Worm (Caenorhabditis elegans) whole organism, L3 larva: Measurements from ENCODE around the gene nac-3.

Experiments used
- R02D3.7 ChIP-seq: fragments of 150-350 bp; optimal IDR thresholded peaks from 2 replicates; lab custom pipeline; 2014; ENCODE audit warnings: missing biosample characterization, missing genetic modification characterization
- ZK546.5 ChIP-seq: sonication (generic microtip); optimal IDR thresholded peaks from 2 replicates; lab custom pipeline; 2017; ENCODE audit warnings: missing biosample characterization, missing genetic modification characterization
- aly-2 ChIP-seq: fragments of 150-350 bp; optimal IDR thresholded peaks from 2 replicates; lab custom pipeline; 2014; ENCODE audit warnings: missing biosample characterization, missing genetic modification characterization
- ama-1 ChIP-seq: fragments of 150-350 bp; optimal IDR thresholded peaks from 2 replicates; lab custom pipeline; 2018
- ceh-16 ChIP-seq: sonication (generic microtip); optimal IDR thresholded peaks from 2 replicates; lab custom pipeline; 2017; ENCODE audit warnings: missing biosample characterization, missing genetic modification characterization
- ceh-82 ChIP-seq: fragments of 150-350 bp; optimal IDR thresholded peaks from 2 replicates; lab custom pipeline; 2014; ENCODE audit warnings: missing biosample characterization, missing genetic modification characterization
- ceh-9 ChIP-seq: sonication (generic microtip); optimal IDR thresholded peaks from 2 replicates; lab custom pipeline; 2018; ENCODE audit warnings: missing biosample characterization, missing genetic modification characterization
- daf-12 ChIP-seq: fragments of 150-350 bp; optimal IDR thresholded peaks from 2 replicates; lab custom pipeline; 2014; ENCODE audit warnings: missing biosample characterization, missing genetic modification reagents, missing genetic modification characterization
- egl-27 ChIP-seq: sonication (generic microtip); optimal IDR thresholded peaks from 4 replicates; lab custom pipeline; 2017; ENCODE audit warnings: missing biosample characterization, missing genetic modification reagents, missing genetic modification characterization
- egl-5 ChIP-seq: fragments of 150-350 bp; optimal IDR thresholded peaks from 2 replicates; lab custom pipeline; 2017; ENCODE audit warnings: missing biosample characterization, missing genetic modification reagents, missing genetic modification characterization, inconsistent platforms
- elt-1 ChIP-seq: fragments of 150-350 bp; optimal IDR thresholded peaks from 2 replicates; lab custom pipeline; 2014; ENCODE audit warnings: missing biosample characterization, missing genetic modification characterization
- elt-2 ChIP-seq: sonication (generic microtip); optimal IDR thresholded peaks from 2 replicates; lab custom pipeline; 2016; ENCODE audit warnings: missing genetic modification reagents, mild to moderate bottlenecking, missing genetic modification characterization, missing compliant biosample characterization
- elt-3 ChIP-seq, 3 experiments: fragments of 150-350 bp in 1 of 3; sonication (generic microtip) in 2 of 3; optimal IDR thresholded peaks; 2 replicates in 2 of 3; 4 replicates in 1 of 3; lab custom pipeline; 2014 to 2017; ENCODE audit warnings: missing biosample characterization in 3 of 3, missing genetic modification characterization in 3 of 3
- eor-1 ChIP-seq, 2 experiments: fragments of 150-350 bp; optimal IDR thresholded peaks; 2 replicates each; lab custom pipeline; 2014 to 2018; ENCODE audit warnings: missing biosample characterization in 2 of 2, missing genetic modification characterization in 2 of 2
- fkh-10 ChIP-seq: sonication (generic microtip); optimal IDR thresholded peaks from 2 replicates; lab custom pipeline; 2017; ENCODE audit warnings: missing biosample characterization, missing genetic modification reagents, missing genetic modification characterization
- fkh-2 ChIP-seq: fragments of 150-350 bp; optimal IDR thresholded peaks from 2 replicates; lab custom pipeline; 2014; ENCODE audit warnings: missing biosample characterization, missing genetic modification reagents, missing genetic modification characterization
- fos-1 ChIP-seq: fragments of 150-350 bp; optimal IDR thresholded peaks from 2 replicates; lab custom pipeline; 2014; ENCODE audit warnings: missing biosample characterization, missing genetic modification characterization
- hmg-11 ChIP-seq: sonication (generic microtip); optimal IDR thresholded peaks from 2 replicates; lab custom pipeline; 2016; ENCODE audit warnings: missing genetic modification characterization, missing compliant biosample characterization
- jun-1 ChIP-seq: fragments of 150-350 bp; optimal IDR thresholded peaks from 2 replicates; lab custom pipeline; 2014; ENCODE audit warnings: missing biosample characterization, missing genetic modification reagents, missing genetic modification characterization
- lin-15B ChIP-seq: fragments of 150-350 bp; optimal IDR thresholded peaks from 2 replicates; lab custom pipeline; 2014; ENCODE audit warnings: missing biosample characterization, missing genetic modification characterization
- lin-39 ChIP-seq: fragments of 150-350 bp; optimal IDR thresholded peaks from 2 replicates; lab custom pipeline; 2018; ENCODE audit warnings: missing biosample characterization, missing genetic modification reagents, missing genetic modification characterization
- lsy-12 ChIP-seq: sonication (generic microtip); optimal IDR thresholded peaks from 2 replicates; lab custom pipeline; 2016; ENCODE audit warnings: mild to moderate bottlenecking, missing genetic modification characterization, missing compliant biosample characterization
- mdl-1 ChIP-seq: fragments of 150-350 bp; optimal IDR thresholded peaks from 2 replicates; lab custom pipeline; 2014; ENCODE audit warnings: missing biosample characterization, missing genetic modification characterization
- mml-1 ChIP-seq: fragments of 150-350 bp; sonication (generic microtip); optimal IDR thresholded peaks from 3 replicates; lab custom pipeline; 2014; ENCODE audit warnings: missing biosample characterization, missing genetic modification characterization
- nfya-1 ChIP-seq: sonication (generic microtip); optimal IDR thresholded peaks from 2 replicates; lab custom pipeline; 2017; ENCODE audit warnings: missing genetic modification characterization, mild to moderate bottlenecking, missing compliant biosample characterization, antibody characterized with exemption, moderate library complexity; ENCODE audit not compliant: insufficient read depth
- nhr-11 ChIP-seq: fragments of 150-350 bp; optimal IDR thresholded peaks from 2 replicates; lab custom pipeline; 2014; ENCODE audit warnings: missing biosample characterization, missing genetic modification characterization
- nhr-12 ChIP-seq: fragments of 150-350 bp; optimal IDR thresholded peaks from 2 replicates; lab custom pipeline; 2014; ENCODE audit warnings: missing biosample characterization, missing genetic modification characterization
- nhr-23 ChIP-seq: fragments of 150-350 bp; optimal IDR thresholded peaks from 2 replicates; lab custom pipeline; 2014; ENCODE audit warnings: missing biosample characterization, missing genetic modification reagents, missing genetic modification characterization
- nhr-28 ChIP-seq: fragments of 150-350 bp; optimal IDR thresholded peaks from 2 replicates; lab custom pipeline; 2014; ENCODE audit warnings: missing biosample characterization, missing genetic modification characterization
- nhr-43 ChIP-seq: sonication (generic microtip); optimal IDR thresholded peaks from 2 replicates; lab custom pipeline; 2016; ENCODE audit warnings: mild to moderate bottlenecking, missing genetic modification characterization, missing compliant biosample characterization; ENCODE audit not compliant: poor library complexity, severe bottlenecking
- nhr-76 ChIP-seq: fragments of 150-350 bp; sonication (generic microtip); optimal IDR thresholded peaks from 5 replicates; lab custom pipeline; 2014; ENCODE audit warnings: missing biosample characterization, missing genetic modification characterization
- nhr-77 ChIP-seq: fragments of 150-350 bp; optimal IDR thresholded peaks from 2 replicates; lab custom pipeline; 2014; ENCODE audit warnings: missing biosample characterization, missing genetic modification characterization
- pqm-1 ChIP-seq: fragments of 150-350 bp; optimal IDR thresholded peaks from 2 replicates; lab custom pipeline; 2017; ENCODE audit warnings: missing biosample characterization, missing genetic modification characterization, inconsistent platforms
- sea-2 ChIP-seq: fragments of 150-350 bp; sonication (generic microtip); optimal IDR thresholded peaks from 4 replicates; lab custom pipeline; 2014; ENCODE audit warnings: missing biosample characterization, missing genetic modification reagents, missing genetic modification characterization
- skn-1 ChIP-seq: fragments of 150-350 bp; optimal IDR thresholded peaks from 2 replicates; lab custom pipeline; 2014; ENCODE audit warnings: missing biosample characterization, missing genetic modification characterization
- snpc-4 ChIP-seq: fragments of 150-350 bp; optimal IDR thresholded peaks from 2 replicates; lab custom pipeline; 2014; ENCODE audit warnings: missing biosample characterization, missing genetic modification characterization
- tbx-2 ChIP-seq: sonication (generic microtip); optimal IDR thresholded peaks from 2 replicates; lab custom pipeline; 2016; ENCODE audit warnings: mild to moderate bottlenecking, missing genetic modification characterization, missing compliant biosample characterization
- zag-1 ChIP-seq: fragments of 150-350 bp; optimal IDR thresholded peaks from 2 replicates; lab custom pipeline; 2014; ENCODE audit warnings: missing biosample characterization, missing genetic modification characterization
- ztf-11 ChIP-seq: fragments of 150-350 bp; optimal IDR thresholded peaks from 2 replicates; lab custom pipeline; 2014; ENCODE audit warnings: missing biosample characterization, missing genetic modification characterization
- ztf-4 ChIP-seq: fragments of 150-350 bp; optimal IDR thresholded peaks from 2 replicates; lab custom pipeline; 2014; ENCODE audit warnings: missing biosample characterization, missing genetic modification characterization

The nac-3 gene

DNA sequence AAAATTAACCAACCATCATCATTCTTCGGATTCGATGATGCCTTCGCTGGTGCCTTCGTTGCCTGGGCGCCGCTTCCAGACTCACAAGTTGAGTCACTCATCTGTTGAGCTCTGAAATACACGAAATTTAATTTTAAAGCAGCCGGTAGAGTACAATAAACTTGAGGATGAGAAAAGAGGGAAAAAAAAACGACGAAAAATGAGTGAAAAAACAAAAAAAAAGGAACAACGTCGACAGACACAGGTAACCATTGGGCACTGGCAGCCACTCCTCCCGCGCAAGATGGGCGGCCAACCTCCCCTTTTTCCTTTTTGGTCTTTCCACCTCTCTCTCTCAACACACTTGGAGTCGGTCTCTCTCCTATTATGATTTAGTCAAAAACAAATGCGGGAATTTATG is 5.9 kb upstream of the nac-3 start, which contains the start of gene K08E5.1:
Gene K08E5.1, minus strand, starts transcription at position 101 of the 400 bp plus-strand sequence.
- no peak for TF ChIP-seq daf-12 (tag; lab: Kevin White, UChicago)
- no peak for TF ChIP-seq sea-2
- TF ChIP-seq pqm-1 (tag; lab: Kevin White, UChicago), result no peak
- TF ChIP-seq lin-15B (tag; lab: Kevin White, UChicago), result no peak
- TF ChIP-seq egl-5, result no peak
- no peak for TF ChIP-seq elt-1 (tag; lab: Kevin White, UChicago)
- TF ChIP-seq nhr-76 (tag; lab: Kevin White, UChicago), result no peak
- TF ChIP-seq, all 47 proteins: peak for 0

DNA sequence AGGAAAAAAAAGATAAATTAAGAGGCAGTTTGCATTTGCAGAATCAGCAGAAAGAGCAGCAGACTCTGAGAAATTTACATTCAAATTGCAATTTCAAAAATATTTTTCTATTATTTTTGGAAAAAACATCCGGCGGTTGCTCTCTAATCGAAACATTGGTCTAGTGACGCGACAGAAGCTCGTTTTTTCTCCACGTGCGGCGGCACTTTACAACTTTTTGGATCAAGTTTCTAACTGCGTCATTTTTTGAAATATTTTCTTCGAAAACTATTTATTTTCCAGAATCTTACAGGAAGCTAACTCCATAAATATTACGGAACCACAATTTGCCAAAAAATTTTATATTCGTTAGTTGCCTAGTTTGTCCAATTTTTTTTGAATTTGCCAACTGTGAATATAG is 2.7 kb upstream of the nac-3 start:
- TF ChIP-seq eor-1 (tag; optimal IDR thresholded peaks at IDR 0.05; lab: Kevin White, UChicago) (no peak), aly-2 (tag; lab: Kevin White, UChicago) (no peak)
- TF ChIP-seq, all 47 proteins: peak for 0

ce11 chrIII:10150710-10151109 is 1.9 kb upstream of the nac-3 start:
- no peak for TF ChIP-seq elt-1 (tag; lab: Kevin White, UChicago)
- TF ChIP-seq lsy-12, result no peak
- no peak for TF ChIP-seq tbx-2
- no peak for TF ChIP-seq nhr-11
- TF ChIP-seq ceh-16 (tag; lab: Kevin White, UChicago), result no peak
- no peak for TF ChIP-seq eor-1 (tag; optimal IDR thresholded peaks at IDR 0.05; lab: Kevin White, UChicago)
- TF ChIP-seq mdl-1, result no peak
- no peak for TF ChIP-seq ztf-11 (tag; lab: Kevin White, UChicago)
- TF ChIP-seq jun-1 (tag; lab: Kevin White, UChicago), result no peak
- no peak for TF ChIP-seq daf-12 (tag; lab: Kevin White, UChicago)
- TF ChIP-seq pqm-1 (tag; lab: Kevin White, UChicago), result no peak
- TF ChIP-seq mml-1 (tag; lab: Kevin White, UChicago), result no peak
- no peak for TF ChIP-seq nhr-28 (tag; lab: Kevin White, UChicago)
- no peak for TF ChIP-seq aly-2 (tag; lab: Kevin White, UChicago)
- no peak for TF ChIP-seq R02D3.7
- TF ChIP-seq fos-1 (tag; lab: Kevin White, UChicago), result no peak
- no peak for TF ChIP-seq ama-1 (lab: Kevin White, UChicago)
- TF ChIP-seq, all 47 proteins: peak for 0

ce11 chrIII:10151719-10152118 is 876 bp upstream of the nac-3 start:
- TF ChIP-seq nfya-1 (tag; lab: Kevin White, UChicago), result peak; percentile 55
- no peak for TF ChIP-seq zag-1 (tag; lab: Kevin White, UChicago)
- no peak for TF ChIP-seq mml-1 (tag; lab: Kevin White, UChicago)
- TF ChIP-seq egl-27 (tag; lab: Kevin White, UChicago), result no peak
- peak; percentile 31 for TF ChIP-seq hmg-11 (tag; lab: Kevin White, UChicago)
- no peak for TF ChIP-seq nhr-77 (tag; lab: Kevin White, UChicago)
- no peak for TF ChIP-seq nhr-23 (tag; lab: Kevin White, UChicago)
- TF ChIP-seq nhr-12 (tag; lab: Kevin White, UChicago), result no peak
- no peak for TF ChIP-seq nhr-43
- TF ChIP-seq sea-2, result no peak
- no peak for TF ChIP-seq ceh-9 (tag; lab: Kevin White, UChicago)
- no peak for TF ChIP-seq fkh-2 (tag; lab: Kevin White, UChicago)
- no peak for TF ChIP-seq elt-2
- peak; percentile 74 for TF ChIP-seq lin-39 (tag; lab: Kevin White, UChicago)
- TF ChIP-seq snpc-4 (tag; lab: Kevin White, UChicago), result no peak
- TF ChIP-seq elt-3 (tag; optimal IDR thresholded peaks at IDR 0.05; lab: Kevin White, UChicago), result no peak
- TF ChIP-seq skn-1 (tag; lab: Kevin White, UChicago), result no peak
- no peak for TF ChIP-seq ztf-4 (tag; lab: Kevin White, UChicago)
- peak; percentile 28 for TF ChIP-seq ama-1 (lab: Kevin White, UChicago)
- no peak for TF ChIP-seq ZK546.5 (tag; lab: Kevin White, UChicago)
- no peak for TF ChIP-seq nhr-11
- no peak for TF ChIP-seq ceh-82 (tag; lab: Kevin White, UChicago)
- no peak for TF ChIP-seq fkh-10 (GFP tag; lab: Kevin White, UChicago)
